ENCODE assay signal across 5 fruit fly cellular contexts in genomic region chr3L:3515280-3516020, dm6.
A peak's percentile ranks its signal among the peaks of the same experiment; 100 is the strongest.
TF ChIP-seq lines count a peak whose summit lies in the region.

TSS of gene Eip63E (plus strand) at chr3L:3515751.

- peak; percentile 38 for TF ChIP-seq CTCF in whole organism, embryonic (GFP tag; optimal IDR thresholded peaks at IDR 0.05; lab: Kevin White, UChicago)

TF ChIP-seq in whole organism, adult, 20 proteins besides CTCF, POLR2A, EP300 and RAD21 (continues in another document):
- TF ChIP-seq ovo (GFP tag; optimal IDR thresholded peaks at IDR 0.05; lab: Kevin White, UChicago) (no peak), tj (GFP tag; optimal IDR thresholded peaks at IDR 0.05; lab: Kevin White, UChicago) (peak; percentile 32), Clk (GFP tag; optimal IDR thresholded peaks at IDR 0.05; lab: Kevin White, UChicago) (no peak), CG11617 (GFP tag; optimal IDR thresholded peaks at IDR 0.05; lab: Kevin White, UChicago) (no peak), toe (GFP tag; optimal IDR thresholded peaks at IDR 0.05; lab: Kevin White, UChicago) (no peak), CG1620 (GFP tag; optimal IDR thresholded peaks at IDR 0.05; lab: Kevin White, UChicago) (no peak), Hr96 (GFP tag; optimal IDR thresholded peaks at IDR 0.05; lab: Kevin White, UChicago) (no peak), Mnt (GFP tag; optimal IDR thresholded peaks at IDR 0.05; lab: Kevin White, UChicago) (peak; percentile 76), CG7101 (tag; optimal IDR thresholded peaks at IDR 0.05; lab: Kevin White, UChicago) (no peak), CG33017 (tag; optimal IDR thresholded peaks at IDR 0.05; lab: Kevin White, UChicago) (no peak), CG7045 (GFP tag; optimal IDR thresholded peaks at IDR 0.05; lab: Kevin White, UChicago) (peak; percentile 34), cnc (optimal IDR thresholded peaks at IDR 0.05; lab: Kevin White, UChicago) (no peak), pad (GFP tag; optimal IDR thresholded peaks at IDR 0.05; lab: Kevin White, UChicago) (peak; percentile 16), Crg-1 (GFP tag; optimal IDR thresholded peaks at IDR 0.05; lab: Kevin White, UChicago) (no peak), kay (GFP tag; lab: Kevin White, UChicago; ENCODE audit: borderline replicate concordance) (no peak), bab1 (GFP tag; optimal IDR thresholded peaks at IDR 0.05; lab: Kevin White, UChicago) (peak; percentile 65), cic (GFP tag; optimal IDR thresholded peaks at IDR 0.05; lab: Kevin White, UChicago) (peak; percentile 27), CG14711 (tag; optimal IDR thresholded peaks at IDR 0.05; lab: Kevin White, UChicago) (peak; percentile 20), CG5204 (GFP tag; optimal IDR thresholded peaks at IDR 0.05; lab: Kevin White, UChicago) (no peak)

TF ChIP-seq in whole organism, embryonic, 481 proteins besides CTCF, POLR2A, EP300 and RAD21 (continues in another document):
- TF ChIP-seq CG31388 (GFP tag; optimal IDR thresholded peaks at IDR 0.05; lab: Kevin White, UChicago), result no peak
- TF ChIP-seq Asciz (GFP tag; optimal IDR thresholded peaks at IDR 0.05; lab: Kevin White, UChicago), result no peak
- TF ChIP-seq Xrp1 (GFP tag; IDR thresholded peaks at IDR 0.05; lab: Robert Waterston, UW), result no peak
- no peak for TF ChIP-seq vfl (GFP tag; optimal IDR thresholded peaks at IDR 0.05; lab: Kevin White, UChicago)
- TF ChIP-seq pum (GFP tag; optimal IDR thresholded peaks at IDR 0.05; lab: Kevin White, UChicago), result no peak
- TF ChIP-seq bbx (GFP tag; IDR thresholded peaks at IDR 0.05; lab: Robert Waterston, UW; ENCODE audit: partially characterized antibody), result peak; percentile 52
- no peak for TF ChIP-seq zf30C (GFP tag; optimal IDR thresholded peaks at IDR 0.05; lab: Kevin White, UChicago)
- no peak for TF ChIP-seq CG7556 (GFP tag; optimal IDR thresholded peaks at IDR 0.05; lab: Kevin White, UChicago)
- TF ChIP-seq CG2202 (tag; optimal IDR thresholded peaks at IDR 0.05; lab: Kevin White, UChicago), result no peak
- TF ChIP-seq sna (GFP tag; IDR thresholded peaks at IDR 0.05; lab: Robert Waterston, UW; ENCODE audit: partially characterized antibody), result peak; percentile 67
- peak; percentile 63 for TF ChIP-seq Sin3A (optimal IDR thresholded peaks at IDR 0.05; lab: Kevin White, UChicago)
- TF ChIP-seq CG32767 (GFP tag; IDR thresholded peaks at IDR 0.05; lab: Robert Waterston, UW), result no peak
- TF ChIP-seq MESR4 (GFP tag; optimal IDR thresholded peaks at IDR 0.05; lab: Kevin White, UChicago), result peak; percentile 91
- TF ChIP-seq cwo (GFP tag; optimal IDR thresholded peaks at IDR 0.05; lab: Kevin White, UChicago), result peak; percentile 20
- TF ChIP-seq CG8388 (GFP tag; optimal IDR thresholded peaks at IDR 0.05; lab: Kevin White, UChicago), result no peak
- no peak for TF ChIP-seq CG1233 (GFP tag; optimal IDR thresholded peaks at IDR 0.05; lab: Kevin White, UChicago)
- no peak for TF ChIP-seq CG1529 (GFP tag; optimal IDR thresholded peaks at IDR 0.05; lab: Kevin White, UChicago)
- no peak for TF ChIP-seq CG2129 (GFP tag; IDR thresholded peaks at IDR 0.05; lab: Robert Waterston, UW; ENCODE audit: partially characterized antibody)
- TF ChIP-seq grn (GFP tag; optimal IDR thresholded peaks at IDR 0.05; lab: Kevin White, UChicago), result no peak

TF ChIP-seq in whole organism, prepupa, 60 proteins besides CTCF, POLR2A, EP300 and RAD21 (continues in another document):
- TF ChIP-seq CG3032 (tag; optimal IDR thresholded peaks at IDR 0.05; lab: Kevin White, UChicago) (peak; percentile 22), dsx (GFP tag; optimal IDR thresholded peaks at IDR 0.05; lab: Kevin White, UChicago; ENCODE audit: poor library complexity, severe bottlenecking) (peak; percentile 35), fd85E (GFP tag; optimal IDR thresholded peaks at IDR 0.05; lab: Kevin White, UChicago) (no peak), CG32006 (GFP tag; optimal IDR thresholded peaks at IDR 0.05; lab: Kevin White, UChicago) (no peak), Blimp-1 (GFP tag; optimal IDR thresholded peaks at IDR 0.05; lab: Kevin White, UChicago) (no peak), Hr38 (GFP tag; optimal IDR thresholded peaks at IDR 0.05; lab: Kevin White, UChicago) (no peak), pdm3 (GFP tag; optimal IDR thresholded peaks at IDR 0.05; lab: Kevin White, UChicago) (no peak), CG11902 (GFP tag; optimal IDR thresholded peaks at IDR 0.05; lab: Kevin White, UChicago) (no peak), Lpt (GFP tag; optimal IDR thresholded peaks at IDR 0.05; lab: Kevin White, UChicago) (no peak), CG10669 (GFP tag; optimal IDR thresholded peaks at IDR 0.05; lab: Kevin White, UChicago) (peak; percentile 6), CG16779 (tag; optimal IDR thresholded peaks at IDR 0.05; lab: Kevin White, UChicago) (peak; percentile 18), Sox102F (GFP tag; optimal IDR thresholded peaks at IDR 0.05; lab: Kevin White, UChicago) (no peak), Gug (GFP tag; IDR thresholded peaks at IDR 0.05; lab: Robert Waterston, UW) (no peak), CG10631 (GFP tag; optimal IDR thresholded peaks at IDR 0.05; lab: Kevin White, UChicago) (no peak), Sox14 (GFP tag; optimal IDR thresholded peaks at IDR 0.05; lab: Kevin White, UChicago) (peak; percentile 25), fkh (GFP tag; optimal IDR thresholded peaks at IDR 0.05; lab: Kevin White, UChicago) (peak; percentile 76), CG6792 (GFP tag; optimal IDR thresholded peaks at IDR 0.05; lab: Kevin White, UChicago) (no peak), achi (GFP tag; optimal IDR thresholded peaks at IDR 0.05; lab: Kevin White, UChicago) (peak; percentile 1), CG11762 (GFP tag; optimal IDR thresholded peaks at IDR 0.05; lab: Kevin White, UChicago; ENCODE audit: insufficient read depth) (no peak), esn (GFP tag; optimal IDR thresholded peaks at IDR 0.05; lab: Kevin White, UChicago) (no peak)

TF ChIP-seq in whole organism, pupa, 21 proteins besides CTCF, POLR2A, EP300 and RAD21 (continues in another document):
- no peak; the same call in 2 of the 3 replicates for TF ChIP-seq CG4496 (GFP tag; IDR thresholded peaks at IDR 0.05; lab: Robert Waterston, UW)
- TF ChIP-seq CG10348 (GFP tag; IDR thresholded peaks at IDR 0.05; lab: Robert Waterston, UW), result no peak
- TF ChIP-seq CG15710 (tag; optimal IDR thresholded peaks at IDR 0.05; lab: Kevin White, UChicago), result peak; percentile 16
- TF ChIP-seq CG13204 (GFP tag; optimal IDR thresholded peaks at IDR 0.05; lab: Kevin White, UChicago), result peak; percentile 4
- TF ChIP-seq CG14655 (GFP tag; optimal IDR thresholded peaks at IDR 0.05; lab: Kevin White, UChicago), result peak; percentile 3
- no peak for TF ChIP-seq CG17806 (tag; optimal IDR thresholded peaks at IDR 0.05; lab: Kevin White, UChicago)
- peak; percentile 28; the same call in 1 of the 2 replicates for TF ChIP-seq Ets98B (GFP tag; IDR thresholded peaks at IDR 0.05; lab: Robert Waterston, UW)
- TF ChIP-seq CG8159 (tag; optimal IDR thresholded peaks at IDR 0.05; lab: Kevin White, UChicago), result peak; percentile 27
- TF ChIP-seq rn (GFP tag; IDR thresholded peaks at IDR 0.05; lab: Robert Waterston, UW), result no peak
- TF ChIP-seq EcR (GFP tag; optimal IDR thresholded peaks at IDR 0.05; lab: Kevin White, UChicago), result peak; percentile 31
- no peak for TF ChIP-seq CG34367 (tag; optimal IDR thresholded peaks at IDR 0.05; lab: Kevin White, UChicago)
- TF ChIP-seq Pif1B (GFP tag; optimal IDR thresholded peaks at IDR 0.05; lab: Kevin White, UChicago), result no peak
- peak; percentile 28 for TF ChIP-seq Snoo (tag; optimal IDR thresholded peaks at IDR 0.05; lab: Kevin White, UChicago)
- TF ChIP-seq gl (tag; optimal IDR thresholded peaks at IDR 0.05; lab: Kevin White, UChicago), result no peak
- TF ChIP-seq CG9948 (tag; optimal IDR thresholded peaks at IDR 0.05; lab: Kevin White, UChicago), result no peak
- 0 out of 2 replicates have a peak, but pooled peaks have one; percentile 27 for TF ChIP-seq CG12605 (GFP tag; IDR thresholded peaks at IDR 0.05; lab: Robert Waterston, UW)
- TF ChIP-seq CG32121 (GFP tag; IDR thresholded peaks at IDR 0.05; lab: Robert Waterston, UW), result peak; percentile 53; the same call in 1 of the 2 replicates
- TF ChIP-seq CG8301 (tag; optimal IDR thresholded peaks at IDR 0.05; lab: Kevin White, UChicago), result peak; percentile 41
- TF ChIP-seq D1 (tag; optimal IDR thresholded peaks at IDR 0.05; lab: Kevin White, UChicago), result no peak
- peak; percentile 57; the same call in 1 of the 3 replicates for TF ChIP-seq fd96Ca (GFP tag; IDR thresholded peaks at IDR 0.05; lab: Robert Waterston, UW)

TF ChIP-seq in whole organism, wandering third instar larva, 38 proteins besides CTCF, POLR2A, EP300 and RAD21:
- no peak for TF ChIP-seq woc (GFP tag; optimal IDR thresholded peaks at IDR 0.05; lab: Kevin White, UChicago)
- TF ChIP-seq lola (GFP tag; optimal IDR thresholded peaks at IDR 0.05; lab: Kevin White, UChicago), result no peak
- peak; percentile 10 for TF ChIP-seq h (GFP tag; optimal IDR thresholded peaks at IDR 0.05; lab: Kevin White, UChicago)
- TF ChIP-seq fru (GFP tag; optimal IDR thresholded peaks at IDR 0.05; lab: Kevin White, UChicago), result no peak
- no peak for TF ChIP-seq ey (GFP tag; optimal IDR thresholded peaks at IDR 0.05; lab: Kevin White, UChicago)
- TF ChIP-seq Hnf4 (GFP tag; optimal IDR thresholded peaks at IDR 0.05; lab: Kevin White, UChicago), result peak; percentile 8
- peak; percentile 58 for TF ChIP-seq Sp1 (GFP tag; optimal IDR thresholded peaks at IDR 0.05; lab: Kevin White, UChicago)
- no peak for TF ChIP-seq sage (GFP tag; optimal IDR thresholded peaks at IDR 0.05; lab: Kevin White, UChicago)
- peak in 1 of 2 experiments; percentile 34 for TF ChIP-seq foxo (GFP tag; optimal IDR thresholded peaks at IDR 0.05; lab: Kevin White, UChicago)
- peak; percentile 8 for TF ChIP-seq HLH106 (tag; optimal IDR thresholded peaks at IDR 0.05; lab: Kevin White, UChicago)
- TF ChIP-seq tai (GFP tag; optimal IDR thresholded peaks at IDR 0.05; lab: Kevin White, UChicago), result no peak
- TF ChIP-seq N (GFP tag; optimal IDR thresholded peaks at IDR 0.05; lab: Kevin White, UChicago), result peak; percentile 37
- no peak for TF ChIP-seq Rel (GFP tag; optimal IDR thresholded peaks at IDR 0.05; lab: Kevin White, UChicago)
- TF ChIP-seq Rel (tag; optimal IDR thresholded peaks at IDR 0.05; lab: Kevin White, UChicago), result peak; percentile 59
TF ChIP-seq in whole organism, wandering third instar larva: peak in this region for 7.
